Fruit fly (Drosophila melanogaster) whole organism: ENCODE results near the gene Hk.

Source experiments
- CG8478 ChIP-seq: fragments of >200 bp; optimal IDR thresholded peaks from 2 replicates; lab custom pipeline; 2018; ENCODE audit warnings: inconsistent platforms
- Dll ChIP-seq: fragments of >200 bp; optimal IDR thresholded peaks from 2 replicates; lab custom pipeline; 2017
- EcR ChIP-seq, 2 experiments: fragments of >200 bp; optimal IDR thresholded peaks; 2 replicates each; lab custom pipeline; 2017; ENCODE audit warnings: missing biosample characterization in 2 of 2, missing genetic modification characterization in 2 of 2, missing genetic modification reagents in 2 of 2
- pan ChIP-seq: fragments of >200 bp; optimal IDR thresholded peaks from 2 replicates; lab custom pipeline; 2017
- psq ChIP-seq: fragments of >200 bp; optimal IDR thresholded peaks from 2 replicates; lab custom pipeline; 2017
- usp ChIP-seq: fragments of >200 bp; optimal IDR thresholded peaks from 2 replicates; lab custom pipeline; 2017; ENCODE audit warnings: missing biosample characterization, missing genetic modification characterization, mixed read lengths

- TF ChIP-seq CG8478 (lab: Kevin White, UChicago) (no peak), usp (GFP tag; lab: Kevin White, UChicago) (no peak), pan (lab: Kevin White, UChicago) (no peak), psq (lab: Kevin White, UChicago) (no peak), Dll (lab: Kevin White, UChicago) (no peak), EcR (GFP tag; optimal IDR thresholded peaks at IDR 0.05; lab: Kevin White, UChicago) (no peak)
Measured at dm6 chrX:10232497-10232896, 30.8 kb downstream of the Hk start.
